Fruit fly (Drosophila melanogaster) whole organism, embryonic: ENCODE results near the gene CG6006.

Experiments
- Abd-B ChIP-seq: fragments of 200-800 bp; sonication (Bioruptor generic); optimal IDR thresholded peaks from 2 replicates; lab custom pipeline; 2018; ENCODE audit warnings: missing biosample characterization, mild to moderate bottlenecking, missing genetic modification characterization, moderate library complexity
- Atf6 ChIP-seq: fragments of 200-800 bp; sonication (Bioruptor generic); IDR thresholded peaks from 2 replicates; pipeline ENCODE4 v1.3.6; 2022; ENCODE audit warnings: missing biosample characterization, missing genetic modification characterization
- Awh ChIP-seq: fragments of 200-800 bp; sonication (Bioruptor generic); IDR thresholded peaks from 2 replicates; pipeline ENCODE4, ENCODE4 v1.3.6; 2022; ENCODE audit warnings: missing biosample characterization, missing genetic modification characterization
- CG10321 ChIP-seq: fragments of 200-800 bp; sonication (Bioruptor generic); IDR thresholded peaks from 2 replicates; pipeline ENCODE4 v1.3.6; 2022; ENCODE audit warnings: missing biosample characterization, missing genetic modification characterization
- CG12104 ChIP-seq: fragments of 200-800 bp; sonication (Bioruptor generic); optimal IDR thresholded peaks from 3 replicates; lab custom pipeline; 2016; ENCODE audit warnings: missing biosample characterization, missing genetic modification characterization
- CG12942 ChIP-seq: fragments of 200-800 bp; sonication (Bioruptor generic); optimal IDR thresholded peaks from 3 replicates; lab custom pipeline; 2016; ENCODE audit warnings: missing biosample characterization, missing genetic modification characterization
- CG15269 ChIP-seq: fragments of 200-800 bp; sonication (Bioruptor generic); optimal IDR thresholded peaks from 2 replicates; lab custom pipeline; 2018; ENCODE audit warnings: missing biosample characterization, mild to moderate bottlenecking, missing genetic modification characterization, moderate library complexity
- CG1602 ChIP-seq: fragments of 200-800 bp; sonication (Bioruptor generic); optimal IDR thresholded peaks from 3 replicates; lab custom pipeline; 2016; ENCODE audit warnings: missing biosample characterization, missing genetic modification characterization
- CG16813 ChIP-seq: fragments of 200-800 bp; sonication (Bioruptor generic); IDR thresholded peaks from 3 replicates; pipeline ENCODE4 v1.3.6; 2022; ENCODE audit warnings: missing biosample characterization, missing genetic modification characterization; ENCODE audit not compliant: partially characterized antibody
- CG17385 ChIP-seq: fragments of 200-800 bp; sonication (Bioruptor generic); optimal IDR thresholded peaks from 3 replicates; lab custom pipeline; 2018; ENCODE audit warnings: missing biosample characterization, mild to moderate bottlenecking, missing genetic modification characterization
- CG17612 ChIP-seq: fragments of 200-800 bp; sonication (Bioruptor generic); IDR thresholded peaks from 2 replicates; pipeline ENCODE4 v1.3.6; 2022; ENCODE audit warnings: missing biosample characterization, missing genetic modification characterization
- CG31388 ChIP-seq: fragments of 200-800 bp; sonication (Bioruptor generic); optimal IDR thresholded peaks from 2 replicates; lab custom pipeline; 2016; ENCODE audit warnings: missing biosample characterization, missing genetic modification characterization
- CG3281 ChIP-seq: fragments of 200-800 bp; sonication (Bioruptor generic); optimal IDR thresholded peaks from 3 replicates; lab custom pipeline; 2017; ENCODE audit warnings: missing biosample characterization, mild to moderate bottlenecking, missing genetic modification characterization
- CG3838 ChIP-seq: fragments of 200-800 bp; sonication (Bioruptor generic); optimal IDR thresholded peaks from 3 replicates; lab custom pipeline; 2016; ENCODE audit warnings: missing biosample characterization, missing genetic modification characterization
- CG5245 ChIP-seq: fragments of 200-800 bp; sonication (Bioruptor generic); optimal IDR thresholded peaks from 3 replicates; lab custom pipeline; 2016; ENCODE audit warnings: missing biosample characterization, missing genetic modification characterization
- CG6683 ChIP-seq: fragments of 200-800 bp; sonication (Bioruptor generic); optimal IDR thresholded peaks from 2 replicates; lab custom pipeline; 2017; ENCODE audit warnings: missing biosample characterization, mild to moderate bottlenecking, missing genetic modification characterization, missing genetic modification reagents
- CG7372 ChIP-seq: fragments of 200-800 bp; sonication (Bioruptor generic); IDR thresholded peaks from 2 replicates; pipeline ENCODE4 v1.3.6; 2022; ENCODE audit warnings: missing biosample characterization, missing genetic modification characterization
- CG9215 ChIP-seq: fragments of 200-800 bp; sonication (Bioruptor generic); IDR thresholded peaks from 2 replicates; pipeline ENCODE4 v1.3.6; 2022; ENCODE audit warnings: missing biosample characterization, missing genetic modification characterization
- Dbx ChIP-seq: fragments of 200-800 bp; sonication (Bioruptor generic); IDR thresholded peaks from 3 replicates; pipeline ENCODE4 v1.3.6; 2022; ENCODE audit warnings: missing biosample characterization, missing genetic modification characterization
- Dfd ChIP-seq, 2 experiments: fragments of >200 bp; optimal IDR thresholded peaks; 2 replicates each; lab custom pipeline; 2017; ENCODE audit warnings: missing biosample characterization in 2 of 2, missing genetic modification characterization in 2 of 2
- Dip2 ChIP-seq: fragments of 200-800 bp; sonication (Bioruptor generic); IDR thresholded peaks from 2 replicates; pipeline ENCODE4 v1.3.6; 2022; ENCODE audit warnings: missing biosample characterization, missing genetic modification characterization
- HLH3B ChIP-seq: fragments of 200-800 bp; sonication (Bioruptor generic); IDR thresholded peaks from 2 replicates; pipeline ENCODE4 v1.3.6; 2022; ENCODE audit warnings: missing biosample characterization, missing genetic modification characterization
- Hand ChIP-seq: fragments of 200-800 bp; sonication (Bioruptor generic); optimal IDR thresholded peaks from 2 replicates; lab custom pipeline; 2017; ENCODE audit warnings: mild to moderate bottlenecking, missing biosample characterization, missing genetic modification reagents, missing genetic modification characterization
- Hmx ChIP-seq: fragments of 200-800 bp; sonication (Bioruptor generic); optimal IDR thresholded peaks from 2 replicates; lab custom pipeline; 2016; ENCODE audit warnings: missing biosample characterization, missing genetic modification characterization
- Hr3 ChIP-seq: fragments of 200-800 bp; sonication (Bioruptor generic); optimal IDR thresholded peaks from 3 replicates; lab custom pipeline; 2016; ENCODE audit warnings: missing biosample characterization, missing genetic modification characterization
- Lim3 ChIP-seq: fragments of 200-800 bp; sonication (Bioruptor generic); IDR thresholded peaks from 2 replicates; pipeline ENCODE4 v1.3.6; 2022; ENCODE audit warnings: missing biosample characterization, missing genetic modification characterization
- NK7.1 ChIP-seq: fragments of 200-800 bp; sonication (Bioruptor generic); optimal IDR thresholded peaks from 3 replicates; lab custom pipeline; 2016; ENCODE audit warnings: missing biosample characterization, missing genetic modification characterization
- Optix ChIP-seq: fragments of 200-800 bp; sonication (Bioruptor generic); IDR thresholded peaks from 3 replicates; pipeline ENCODE4 v1.3.6; 2022; ENCODE audit warnings: missing biosample characterization, missing genetic modification characterization
- Sin3A ChIP-seq: fragments of >200 bp; optimal IDR thresholded peaks from 2 replicates; lab custom pipeline; 2018
- Xbp1 ChIP-seq: fragments of 200-800 bp; sonication (Bioruptor generic); optimal IDR thresholded peaks from 3 replicates; lab custom pipeline; 2016; ENCODE audit warnings: missing biosample characterization, mild to moderate bottlenecking, missing genetic modification characterization
- ab ChIP-seq: fragments of 200-800 bp; sonication (Bioruptor generic); optimal IDR thresholded peaks from 2 replicates; lab custom pipeline; 2016; ENCODE audit warnings: missing biosample characterization, missing genetic modification characterization
- ac ChIP-seq: fragments of 200-800 bp; sonication (Bioruptor generic); optimal IDR thresholded peaks from 3 replicates; lab custom pipeline; 2017; ENCODE audit warnings: missing biosample characterization, mild to moderate bottlenecking, missing genetic modification characterization
- bab2 ChIP-seq: fragments of 200-800 bp; sonication (Bioruptor generic); optimal IDR thresholded peaks from 2 replicates; lab custom pipeline; 2016; ENCODE audit warnings: missing biosample characterization, missing genetic modification characterization
- croc ChIP-seq: fragments of 200-800 bp; sonication (Bioruptor generic); conservative IDR thresholded peaks from 3 replicates; pipeline ENCODE4 v1.3.6; 2022; ENCODE audit warnings: missing biosample characterization, missing genetic modification characterization
- crp ChIP-seq, 2 experiments: fragments of 200-800 bp; sonication (Bioruptor generic); optimal IDR thresholded peaks; 2 replicates in 1 of 2; 3 replicates in 1 of 2; lab custom pipeline; 2017; ENCODE audit warnings: missing biosample characterization in 2 of 2, missing genetic modification characterization in 2 of 2, mild to moderate bottlenecking in 1 of 2, moderate library complexity in 1 of 2
- fd3F ChIP-seq: fragments of 200-800 bp; sonication (Bioruptor generic); optimal IDR thresholded peaks from 2 replicates; lab custom pipeline; 2018; ENCODE audit warnings: missing biosample characterization, mild to moderate bottlenecking, missing genetic modification characterization, moderate library complexity
- ftz-f1 ChIP-seq: fragments of 200-800 bp; sonication (Bioruptor generic); optimal IDR thresholded peaks from 2 replicates; lab custom pipeline; 2016; ENCODE audit warnings: missing biosample characterization, missing genetic modification characterization
- insv ChIP-seq, 2 experiments: fragments of 200-800 bp; sonication (Bioruptor generic); optimal IDR thresholded peaks; 3 replicates each; lab custom pipeline; 2016 to 2018; ENCODE audit warnings: missing biosample characterization in 2 of 2, missing genetic modification characterization in 2 of 2
- lola ChIP-seq, 3 experiments: fragments of >200 bp in 2 of 3; fragments of 200-800 bp in 1 of 3; sonication (Bioruptor generic) in 1 of 3; optimal IDR thresholded peaks; 2 replicates each; lab custom pipeline; 2017 to 2019; ENCODE audit warnings: missing biosample characterization in 3 of 3, missing genetic modification characterization in 3 of 3, mild to moderate bottlenecking in 1 of 3, moderate library complexity in 1 of 3
- mld ChIP-seq: fragments of 200-800 bp; sonication (Bioruptor generic); IDR thresholded peaks from 3 replicates; pipeline ENCODE4 v1.3.6; 2022; ENCODE audit warnings: missing biosample characterization, missing genetic modification characterization; ENCODE audit not compliant: partially characterized antibody
- nerfin-2 ChIP-seq: fragments of 200-800 bp; sonication (Bioruptor generic); IDR thresholded peaks from 2 replicates; pipeline ENCODE4 v1.3.6; 2022; ENCODE audit warnings: missing biosample characterization, missing genetic modification characterization; ENCODE audit not compliant: partially characterized antibody
- p53 ChIP-seq: fragments of 200-800 bp; sonication (Bioruptor generic); optimal IDR thresholded peaks from 2 replicates; lab custom pipeline; 2016; ENCODE audit warnings: missing biosample characterization, missing genetic modification characterization
- pan ChIP-seq, 4 experiments: fragments of >200 bp in 3 of 4; fragments of 200-800 bp in 1 of 4; sonication (Bioruptor generic) in 1 of 4; optimal IDR thresholded peaks in 3 of 4; IDR thresholded peaks in 1 of 4; 2 replicates each; pipeline versions ENCODE4 v1.3.6 to Lab custom; 2017 to 2022; ENCODE audit warnings: missing biosample characterization in 2 of 4, missing genetic modification characterization in 2 of 4, mixed read lengths in 1 of 4
- prd ChIP-seq, 3 experiments: fragments of >200 bp in 2 of 3; fragments of 200-800 bp in 1 of 3; sonication (Bioruptor generic) in 1 of 3; optimal IDR thresholded peaks in 2 of 3; IDR thresholded peaks in 1 of 3; 2 replicates in 2 of 3; 3 replicates in 1 of 3; pipeline versions ENCODE4 v1.3.6 to Lab custom; 2017 to 2022; ENCODE audit warnings: missing biosample characterization in 1 of 3, missing genetic modification characterization in 1 of 3
- sima ChIP-seq: fragments of 200-800 bp; sonication (Bioruptor generic); optimal IDR thresholded peaks from 2 replicates; lab custom pipeline; 2016; ENCODE audit warnings: missing biosample characterization, missing genetic modification characterization
- slbo ChIP-seq: fragments of 200-800 bp; sonication (Bioruptor generic); IDR thresholded peaks from 2 replicates; pipeline ENCODE4 v1.3.6; 2022; ENCODE audit warnings: missing biosample characterization, missing genetic modification characterization
- ssp ChIP-seq: fragments of 200-800 bp; sonication (Bioruptor generic); IDR thresholded peaks from 2 replicates; pipeline ENCODE4 v1.3.6; 2022; ENCODE audit warnings: missing biosample characterization, missing genetic modification characterization
- tup ChIP-seq: fragments of 200-800 bp; sonication (Bioruptor generic); optimal IDR thresholded peaks from 2 replicates; lab custom pipeline; 2016; ENCODE audit warnings: missing biosample characterization, mild to moderate bottlenecking, missing genetic modification characterization, moderate library complexity
- unc-4 ChIP-seq: fragments of 200-800 bp; sonication (Bioruptor generic); IDR thresholded peaks from 2 replicates; pipeline ENCODE4 v1.3.6; 2022; ENCODE audit warnings: missing biosample characterization, missing genetic modification characterization; ENCODE audit not compliant: partially characterized antibody

CG6006 gene

dm6 chr3R:16205155-16205778 lies 50.5 kb downstream of the CG6006 start, which contains the start of gene mtSSB (continued):
- TF ChIP-seq Dbx (GFP tag; lab: Robert Waterston, UW) (peak; percentile 93), CG9215 (peak; percentile 69), CG16813 (GFP tag; lab: Robert Waterston, UW) (peak; percentile 98), NK7.1 (peak; percentile 15), Dfd (GFP tag; optimal IDR thresholded peaks at IDR 0.05; lab: Kevin White, UChicago) (no peak), Abd-B (GFP tag; lab: Kevin White, UChicago) (peak; percentile 46), slbo (peak; percentile 95), Dip2 (GFP tag; lab: Robert Waterston, UW) (no peak), Sin3A (lab: Kevin White, UChicago) (no peak), unc-4 (peak; percentile 99), Xbp1 (GFP tag; lab: Kevin White, UChicago) (peak; percentile 95), prd (optimal IDR thresholded peaks at IDR 0.05; lab: Kevin White, UChicago) (no peak), prd (GFP tag; IDR thresholded peaks at IDR 0.05; lab: Robert Waterston, UW) (peak; percentile 93), CG3838 (peak; percentile 64), ssp (GFP tag; lab: Robert Waterston, UW) (peak; percentile 84), tup (GFP tag; lab: Kevin White, UChicago) (peak; percentile 66), CG17385 (GFP tag; lab: Kevin White, UChicago) (peak; percentile 66), CG5245 (GFP tag; lab: Kevin White, UChicago) (peak; percentile 96), mld (GFP tag; lab: Robert Waterston, UW) (peak; percentile 96), CG7372 (GFP tag; lab: Robert Waterston, UW) (peak; percentile 72), Atf6 (peak; percentile 83), CG10321 (GFP tag; lab: Robert Waterston, UW) (0 out of 2 replicates have a peak, but pooled peaks have one; percentile 56), bab2 (GFP tag; lab: Kevin White, UChicago) (peak; percentile 89), lola (GFP tag; optimal IDR thresholded peaks at IDR 0.05; lab: Kevin White, UChicago) (peak in 1 of 3 experiments; percentile 16), Hr3 (GFP tag; lab: Kevin White, UChicago) (peak; percentile 90), HLH3B (GFP tag; lab: Robert Waterston, UW) (peak; percentile 86), p53 (peak; percentile 77), CG31388 (peak; percentile 64), fd3F (GFP tag; lab: Kevin White, UChicago) (peak; percentile 78), ftz-f1 (GFP tag; lab: Kevin White, UChicago) (peak; percentile 62), pan (optimal IDR thresholded peaks at IDR 0.05; lab: Kevin White, UChicago) (no peak), pan (GFP tag; optimal IDR thresholded peaks at IDR 0.05 in 1 of 2, IDR thresholded peaks at IDR 0.05 in 1 of 2) (peak in 1 of 2 experiments; percentile 92), ac (GFP tag; lab: Kevin White, UChicago) (peak; percentile 53), Awh (peak; percentile 95), CG12104 (peak; percentile 57), CG17612 (GFP tag; lab: Robert Waterston, UW) (peak; percentile 55), Optix (GFP tag; lab: Robert Waterston, UW) (peak; percentile 90), Hmx (GFP tag; lab: Kevin White, UChicago) (peak; percentile 42), crp (GFP tag; optimal IDR thresholded peaks at IDR 0.05; lab: Kevin White, UChicago) (peak; percentile 24 to 82), sima (GFP tag; lab: Kevin White, UChicago) (no peak), ab (peak; percentile 41), CG15269 (tag; lab: Kevin White, UChicago) (peak; percentile 85), nerfin-2 (GFP tag; lab: Robert Waterston, UW) (peak; percentile 99), CG12942 (GFP tag; lab: Kevin White, UChicago) (peak; percentile 78), Hand (no peak), CG6683 (GFP tag; lab: Kevin White, UChicago) (no peak), CG1602 (GFP tag; lab: Kevin White, UChicago) (peak; percentile 90), Lim3 (GFP tag; lab: Robert Waterston, UW) (no peak), insv (GFP tag; optimal IDR thresholded peaks at IDR 0.05; lab: Kevin White, UChicago) (peak in 1 of 2 experiments; percentile 84), CG3281 (GFP tag; lab: Kevin White, UChicago) (peak; percentile 40), croc (peak; percentile 71; the same call in 2 of the 3 replicates)
